Worm (Caenorhabditis elegans) whole organism, early embryonic: ENCODE data around the gene fbxa-115.

Source experiments
- B0310.2 ChIP-seq: sonication (generic microtip); optimal IDR thresholded peaks from 2 replicates; lab custom pipeline; 2016; ENCODE audit warnings: mild to moderate bottlenecking, missing genetic modification characterization, missing compliant biosample characterization
- F13C5.2 ChIP-seq: sonication (generic microtip); optimal IDR thresholded peaks from 2 replicates; lab custom pipeline; 2017; ENCODE audit warnings: mild to moderate bottlenecking, missing genetic modification characterization, inconsistent platforms, missing compliant biosample characterization
- aly-1 ChIP-seq: sonication (generic microtip); optimal IDR thresholded peaks from 2 replicates; lab custom pipeline; 2016; ENCODE audit warnings: missing genetic modification characterization, missing compliant biosample characterization
- ama-1 ChIP-seq: fragments of 150-350 bp; optimal IDR thresholded peaks from 2 replicates; lab custom pipeline; 2014
- ceh-13 ChIP-seq: fragments of 200-800 bp; sonication (Bioruptor generic); optimal IDR thresholded peaks from 2 replicates; lab custom pipeline; 2018; ENCODE audit warnings: mild to moderate bottlenecking, missing genetic modification characterization, missing compliant biosample characterization
- ceh-36 ChIP-seq: sonication (generic microtip); optimal IDR thresholded peaks from 2 replicates; lab custom pipeline; 2016; ENCODE audit warnings: missing genetic modification characterization, inconsistent platforms, missing compliant biosample characterization
- ets-7 ChIP-seq: sonication (generic microtip); optimal IDR thresholded peaks from 2 replicates; lab custom pipeline; 2016; ENCODE audit warnings: missing genotype, missing genetic modification characterization, missing compliant biosample characterization
- flt-1 ChIP-seq: fragments of 200-800 bp; sonication (Bioruptor generic); IDR thresholded peaks from 2 replicates; pipeline ENCODE4 v1.3.6; 2022; ENCODE audit warnings: missing genetic modification characterization, missing compliant biosample characterization
- hmbx-1 ChIP-seq: sonication (generic microtip); optimal IDR thresholded peaks from 2 replicates; lab custom pipeline; 2016; ENCODE audit warnings: mild to moderate bottlenecking, missing genetic modification characterization, missing compliant biosample characterization
- hmg-4 ChIP-seq: fragments of 200-800 bp; sonication (Bioruptor generic); optimal IDR thresholded peaks from 2 replicates; lab custom pipeline; 2018; ENCODE audit warnings: mild to moderate bottlenecking, missing genetic modification characterization, missing compliant biosample characterization
- hnd-1 ChIP-seq: sonication (generic microtip); optimal IDR thresholded peaks from 2 replicates; lab custom pipeline; 2016; ENCODE audit warnings: missing genetic modification characterization, missing compliant biosample characterization
- pes-1 ChIP-seq: fragments of 200-800 bp; sonication (Bioruptor generic); IDR thresholded peaks from 2 replicates; pipeline ENCODE4 v1.3.6; 2022; ENCODE audit warnings: missing genetic modification reagents, missing genetic modification characterization, missing compliant biosample characterization
- scrt-1 ChIP-seq: fragments of 200-800 bp; sonication (Bioruptor generic); IDR thresholded peaks from 2 replicates; pipeline ENCODE4 v1.3.6; 2022; ENCODE audit warnings: missing genetic modification characterization, missing compliant biosample characterization
- sea-1 ChIP-seq: fragments of 200-800 bp; sonication (Bioruptor generic); conservative IDR thresholded peaks from 2 replicates; pipeline ENCODE4 v1.3.6; 2022; ENCODE audit warnings: missing genetic modification characterization, missing compliant biosample characterization
- tbx-11 ChIP-seq: fragments of 200-800 bp; sonication (Bioruptor generic); IDR thresholded peaks from 2 replicates; pipeline ENCODE4 v1.3.6; 2022; ENCODE audit warnings: missing genetic modification characterization, missing compliant biosample characterization
- tbx-37 ChIP-seq: fragments of 200-800 bp; sonication (Bioruptor generic); conservative IDR thresholded peaks from 2 replicates; pipeline ENCODE4 v1.3.6; 2022; ENCODE audit warnings: missing genetic modification reagents, missing genetic modification characterization, missing compliant biosample characterization
- tra-4 ChIP-seq: sonication (generic microtip); optimal IDR thresholded peaks from 2 replicates; lab custom pipeline; 2017; ENCODE audit warnings: missing genetic modification characterization, missing compliant biosample characterization

The fbxa-115 gene

DNA sequence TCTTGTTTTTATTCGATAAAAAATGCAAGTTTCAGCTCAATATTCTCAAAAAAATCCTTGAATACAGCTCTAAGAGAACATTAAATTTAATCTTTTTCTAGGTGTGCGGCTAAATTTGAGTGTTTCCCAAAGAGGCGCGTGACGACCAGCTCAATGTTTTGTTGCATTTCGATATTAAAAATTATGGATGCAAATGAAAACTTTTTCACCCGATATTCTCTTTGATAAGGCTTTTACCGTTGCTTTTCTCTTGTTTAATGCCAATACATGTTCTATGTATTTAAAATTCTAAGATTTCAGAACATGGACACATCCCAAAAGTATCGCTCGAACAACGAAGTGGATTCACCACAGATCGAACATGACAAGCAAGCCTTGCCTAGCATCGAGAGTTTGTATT lies 33.7 kb downstream of the fbxa-115 start, which contains the start of gene F19B2.6:
F19B2.6 (plus strand) TSS at position 301 of the 400 bp plus-strand sequence.
- no peak for TF ChIP-seq flt-1 (GFP tag; lab: Robert Waterston, UW)
- TF ChIP-seq tra-4 (tag; lab: Kevin White, UChicago): no peak
- TF ChIP-seq ceh-13: no peak
- TF ChIP-seq pes-1 (GFP tag; lab: Robert Waterston, UW): no peak
- no peak for TF ChIP-seq scrt-1 (GFP tag; lab: Robert Waterston, UW)
- no peak for TF ChIP-seq F13C5.2 (tag; lab: Kevin White, UChicago)
- no peak for TF ChIP-seq ceh-36 (tag; lab: Kevin White, UChicago)

DNA sequence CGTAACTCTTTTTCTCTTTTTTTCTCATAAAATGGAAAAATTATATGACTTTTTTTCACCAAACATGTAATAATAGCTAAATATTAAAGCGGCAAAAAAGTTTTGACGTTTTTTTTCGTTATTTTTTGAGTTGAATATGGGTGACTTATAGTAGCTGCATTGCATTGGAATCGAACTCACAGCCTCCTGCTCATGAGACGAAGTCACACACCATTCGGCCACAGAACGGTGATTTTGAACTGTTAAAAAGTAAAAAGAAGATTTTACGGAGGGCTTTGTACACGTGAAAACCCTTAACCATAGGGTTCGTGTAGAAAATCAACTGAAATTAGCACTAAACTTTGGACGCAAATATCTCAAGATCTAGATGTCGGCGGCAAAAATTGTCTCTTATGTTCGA lies 40.1 kb downstream of the fbxa-115 start:
- TF ChIP-seq tbx-11 (GFP tag; lab: Robert Waterston, UW): no peak
- TF ChIP-seq ceh-13: no peak
- no peak for TF ChIP-seq aly-1
- TF ChIP-seq scrt-1 (GFP tag; lab: Robert Waterston, UW): no peak
- TF ChIP-seq ets-7 (tag; lab: Kevin White, UChicago): no peak
- no peak for TF ChIP-seq F13C5.2 (tag; lab: Kevin White, UChicago)
- TF ChIP-seq hmbx-1 (tag; lab: Kevin White, UChicago): no peak
- TF ChIP-seq sea-1 (GFP tag; lab: Robert Waterston, UW): no peak
- TF ChIP-seq hnd-1: no peak
- TF ChIP-seq B0310.2 (tag; lab: Kevin White, UChicago): no peak
- TF ChIP-seq pes-1 (GFP tag; lab: Robert Waterston, UW): no peak
- no peak for TF ChIP-seq tra-4 (tag; lab: Kevin White, UChicago)
- no peak for TF ChIP-seq flt-1 (GFP tag; lab: Robert Waterston, UW)
- TF ChIP-seq tbx-37 (GFP tag; lab: Robert Waterston, UW): no peak

- TF ChIP-seq pes-1 (GFP tag; lab: Robert Waterston, UW): no peak
- TF ChIP-seq hmg-4 (GFP tag; lab: Kevin White, UChicago): no peak
- TF ChIP-seq ceh-36 (tag; lab: Kevin White, UChicago): no peak
- no peak for TF ChIP-seq aly-1
- TF ChIP-seq F13C5.2 (tag; lab: Kevin White, UChicago): no peak
- TF ChIP-seq ceh-13: no peak
- TF ChIP-seq flt-1 (GFP tag; lab: Robert Waterston, UW): no peak
- TF ChIP-seq tbx-37 (GFP tag; lab: Robert Waterston, UW): no peak
- TF ChIP-seq ama-1: no peak
- TF ChIP-seq hnd-1: no peak
- no peak for TF ChIP-seq sea-1 (GFP tag; lab: Robert Waterston, UW)
Measured at ce11 chrV:20151432-20151831, 40.5 kb downstream of the fbxa-115 start, which contains the start of gene F19B2.7. Gene F19B2.7, plus strand, starts transcription at chrV:20151732.

ce11 chrV:20147662-20148245 lies 44.2 kb downstream of the fbxa-115 start, which contains the start of gene Y113G7A.13:
Gene Y113G7A.13, plus strand, starts transcription at chrV:20148195.
- TF ChIP-seq ceh-13 (no peak), ets-7 (tag; lab: Kevin White, UChicago) (no peak), hmg-4 (GFP tag; lab: Kevin White, UChicago) (no peak), tbx-11 (GFP tag; lab: Robert Waterston, UW) (no peak), scrt-1 (GFP tag; lab: Robert Waterston, UW) (no peak), hnd-1 (no peak), aly-1 (no peak), tra-4 (tag; lab: Kevin White, UChicago) (no peak), flt-1 (GFP tag; lab: Robert Waterston, UW) (no peak), ama-1 (no peak), ceh-36 (tag; lab: Kevin White, UChicago) (no peak), F13C5.2 (tag; lab: Kevin White, UChicago) (no peak), pes-1 (GFP tag; lab: Robert Waterston, UW) (no peak), hmbx-1 (tag; lab: Kevin White, UChicago) (no peak)

DNA sequence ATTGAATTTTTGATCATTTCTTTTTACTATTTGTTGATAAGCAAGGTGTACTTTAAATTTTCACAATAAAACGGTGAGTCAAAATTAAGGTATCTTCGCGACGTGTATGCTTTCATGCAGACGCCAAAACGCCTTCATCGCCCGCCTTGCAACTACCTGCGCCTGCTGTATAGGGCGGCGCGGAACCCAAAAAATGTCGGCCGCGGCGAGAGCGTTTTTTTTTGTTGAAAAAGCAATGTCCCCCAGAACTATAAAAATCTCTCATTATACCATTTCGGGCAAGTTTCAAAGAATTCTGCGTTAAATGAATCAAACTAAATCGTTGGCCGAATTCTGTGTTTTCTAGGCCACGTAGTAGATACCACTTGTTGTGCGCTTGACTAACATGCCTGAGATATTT lies 48.2 kb downstream of the fbxa-115 start:
- TF ChIP-seq flt-1 (GFP tag; lab: Robert Waterston, UW): no peak
- no peak for TF ChIP-seq hnd-1
- no peak for TF ChIP-seq ama-1
- TF ChIP-seq hmg-4 (GFP tag; lab: Kevin White, UChicago): no peak
- TF ChIP-seq ceh-36 (tag; lab: Kevin White, UChicago): no peak
- no peak for TF ChIP-seq scrt-1 (GFP tag; lab: Robert Waterston, UW)
- no peak for TF ChIP-seq B0310.2 (tag; lab: Kevin White, UChicago)
- TF ChIP-seq pes-1 (GFP tag; lab: Robert Waterston, UW): no peak
- TF ChIP-seq ets-7 (tag; lab: Kevin White, UChicago): no peak
- no peak for TF ChIP-seq tbx-11 (GFP tag; lab: Robert Waterston, UW)
- TF ChIP-seq aly-1: no peak
- no peak for TF ChIP-seq tra-4 (tag; lab: Kevin White, UChicago)
- TF ChIP-seq hmbx-1 (tag; lab: Kevin White, UChicago): no peak
- TF ChIP-seq tbx-37 (GFP tag; lab: Robert Waterston, UW): no peak
- TF ChIP-seq sea-1 (GFP tag; lab: Robert Waterston, UW): no peak
- no peak for TF ChIP-seq F13C5.2 (tag; lab: Kevin White, UChicago)

DNA sequence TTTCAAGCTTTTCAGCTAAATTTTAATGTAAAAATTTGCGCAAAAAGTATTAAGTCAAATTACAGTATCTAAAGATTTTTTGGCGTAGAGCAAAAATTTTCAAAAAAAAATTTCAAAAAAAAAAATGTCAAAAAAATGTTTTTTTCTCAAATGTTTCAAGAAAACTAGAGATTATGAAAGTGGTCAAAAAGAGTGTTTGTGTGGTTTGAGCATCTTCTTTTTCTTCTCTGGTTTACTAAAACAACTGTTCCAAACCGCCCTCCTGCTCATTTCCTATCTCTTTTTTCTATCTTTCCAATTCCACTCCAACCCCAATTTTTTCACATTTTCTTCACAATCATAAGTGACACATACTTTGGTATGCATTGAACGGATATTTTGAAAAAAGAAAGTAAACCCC lies 49.7 kb downstream of the fbxa-115 start, which contains the start of gene Y113G7A.12:
Y113G7A.12 (plus strand) TSS at position 301 of the 400 bp plus-strand sequence.
- TF ChIP-seq pes-1 (GFP tag; lab: Robert Waterston, UW) (no peak), ama-1 (no peak), ceh-36 (tag; lab: Kevin White, UChicago) (no peak), B0310.2 (tag; lab: Kevin White, UChicago) (no peak), sea-1 (GFP tag; lab: Robert Waterston, UW) (no peak), tbx-37 (GFP tag; lab: Robert Waterston, UW) (no peak), aly-1 (no peak), scrt-1 (GFP tag; lab: Robert Waterston, UW) (no peak), hnd-1 (no peak), F13C5.2 (tag; lab: Kevin White, UChicago) (no peak), hmg-4 (GFP tag; lab: Kevin White, UChicago) (no peak), hmbx-1 (tag; lab: Kevin White, UChicago) (no peak), flt-1 (GFP tag; lab: Robert Waterston, UW) (no peak), ceh-13 (no peak), ets-7 (tag; lab: Kevin White, UChicago) (no peak), tra-4 (tag; lab: Kevin White, UChicago) (no peak), tbx-11 (GFP tag; lab: Robert Waterston, UW) (no peak)
